Fruit fly (Drosophila melanogaster): ENCODE measurements around the gene VhaAC39-2.

dm6 chr3R:23203934-23204333 lies 44.8 kb upstream of the VhaAC39-2 start, which contains the start of gene fzo:
- TF ChIP-seq ovo (GFP tag; optimal IDR thresholded peaks at IDR 0.05) (no peak), cic (GFP tag; optimal IDR thresholded peaks at IDR 0.05) (no peak), CG5204 (GFP tag; optimal IDR thresholded peaks at IDR 0.05) (no peak), Mnt (GFP tag; optimal IDR thresholded peaks at IDR 0.05) (no peak), CG33017 (tag; optimal IDR thresholded peaks at IDR 0.05) (no peak), Crg-1 (GFP tag; optimal IDR thresholded peaks at IDR 0.05) (no peak), bab1 (GFP tag; optimal IDR thresholded peaks at IDR 0.05) (no peak), kay (GFP tag; ENCODE audit: borderline replicate concordance) (no peak), CG12768 (GFP tag; optimal IDR thresholded peaks at IDR 0.05) (no peak)

All from whole organism, adult.